Worm (Caenorhabditis elegans): Measurements from ENCODE around the gene rol-1.

rol-1 gene

DNA sequence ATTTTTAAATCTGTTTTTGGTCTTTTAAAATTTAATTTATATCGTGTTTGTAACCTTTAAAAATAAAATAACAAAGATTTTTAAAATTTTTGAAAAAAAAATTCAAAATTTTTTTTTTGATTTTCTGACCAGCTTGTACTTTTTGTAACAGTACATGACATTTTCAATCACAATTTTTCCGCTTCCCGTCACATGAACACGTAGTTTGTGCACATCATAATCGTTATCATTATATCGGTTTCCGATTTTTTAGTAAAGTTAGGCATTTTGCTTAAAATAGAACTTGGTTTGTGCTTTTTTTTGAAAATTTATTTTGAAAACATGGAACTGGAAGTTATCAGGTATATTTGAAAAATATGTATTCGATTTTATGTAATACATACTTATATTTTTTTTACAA is 14.4 kb downstream of the rol-1 start:
- TF ChIP-seq attf-6 (GFP tag; IDR thresholded peaks at IDR 0.05) (no peak), let-607 (tag; optimal IDR thresholded peaks at IDR 0.05) (no peak), nfya-1 (tag; optimal IDR thresholded peaks at IDR 0.05; ENCODE audit: borderline replicate concordance, insufficient read depth) (no peak), lin-54 (GFP tag; optimal IDR thresholded peaks at IDR 0.05) (no peak), xnd-1 (tag; optimal IDR thresholded peaks at IDR 0.05) (no peak), dpl-1 (GFP tag; optimal IDR thresholded peaks at IDR 0.05) (no peak), aptf-3 (GFP tag; IDR thresholded peaks at IDR 0.05) (no peak), Y67H2A.10 (GFP tag; conservative IDR thresholded peaks at IDR 0.05) (no peak), egl-44 (GFP tag; IDR thresholded peaks at IDR 0.05) (no peak), lin-35 (GFP tag; optimal IDR thresholded peaks at IDR 0.05) (no peak), let-526 (GFP tag; IDR thresholded peaks at IDR 0.05) (no peak), somi-1 (GFP tag; optimal IDR thresholded peaks at IDR 0.05) (no peak), tbp1 (GFP tag; optimal IDR thresholded peaks at IDR 0.05) (no peak)

DNA sequence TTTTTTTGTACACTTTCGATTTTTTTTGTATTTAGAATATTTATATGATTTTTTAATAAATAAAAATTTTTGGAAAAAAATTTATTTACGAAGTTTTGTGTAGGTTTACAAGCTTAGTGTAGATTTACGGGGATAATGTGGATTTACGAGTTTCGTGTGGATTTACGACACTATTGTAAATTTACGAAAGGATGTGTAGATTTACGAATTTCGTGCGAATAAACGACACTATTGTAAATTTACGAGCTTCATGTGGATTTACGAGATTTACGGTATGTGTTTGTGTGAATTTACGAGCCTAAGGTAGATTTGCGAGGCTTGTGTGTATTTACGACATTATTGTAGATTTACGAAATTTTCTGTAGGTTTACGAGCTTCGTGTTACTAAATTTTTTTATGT is 16.8 kb downstream of the rol-1 start:
- no peak for TF ChIP-seq xnd-1 (tag; optimal IDR thresholded peaks at IDR 0.05)
- TF ChIP-seq T07F8.4 (tag; optimal IDR thresholded peaks at IDR 0.05) = no peak
- TF ChIP-seq ztf-22 (GFP tag; optimal IDR thresholded peaks at IDR 0.05) = no peak
- no peak for TF ChIP-seq F33H1.4 (GFP tag; IDR thresholded peaks at IDR 0.05)
- no peak for TF ChIP-seq aptf-3 (GFP tag; IDR thresholded peaks at IDR 0.05)
- TF ChIP-seq rcor-1 (GFP tag; IDR thresholded peaks at IDR 0.05) = no peak
- TF ChIP-seq snpc-1.1 (tag; optimal IDR thresholded peaks at IDR 0.05; ENCODE audit: insufficient read depth) = no peak
- TF ChIP-seq nhr-120 (GFP tag; IDR thresholded peaks at IDR 0.05) = no peak
- no peak for TF ChIP-seq hsf-1 (GFP tag; IDR thresholded peaks at IDR 0.05)
- TF ChIP-seq F49E8.2 (tag; optimal IDR thresholded peaks at IDR 0.05; ENCODE audit: insufficient read depth) = no peak
- no peak for TF ChIP-seq lin-40 (tag; optimal IDR thresholded peaks at IDR 0.05)

DNA sequence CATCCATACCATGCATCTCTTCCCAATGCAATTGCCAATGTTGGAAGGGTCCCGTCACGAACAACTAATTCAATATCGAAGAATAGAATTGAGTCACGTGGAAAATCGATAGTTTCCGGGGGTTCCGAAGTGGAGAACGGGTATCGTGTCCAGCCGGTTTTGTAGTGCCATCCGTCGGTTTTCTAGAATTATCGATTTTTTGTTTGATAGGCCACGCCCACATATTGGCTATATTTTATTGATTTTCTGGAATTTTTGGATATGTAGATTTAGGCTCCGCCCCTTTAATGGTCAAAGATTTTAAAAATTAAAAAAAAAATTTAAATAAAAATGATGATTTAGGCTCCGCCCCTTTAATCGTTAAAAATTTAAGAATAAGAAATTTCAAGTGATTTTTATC is 26.8 kb downstream of the rol-1 start:
- no peak for TF ChIP-seq F57A8.1 (GFP tag; optimal IDR thresholded peaks at IDR 0.05)
- no peak for TF ChIP-seq ztf-3 (GFP tag; optimal IDR thresholded peaks at IDR 0.05)
- no peak for TF ChIP-seq rcor-1 (GFP tag; IDR thresholded peaks at IDR 0.05)
- TF ChIP-seq lin-35 (GFP tag; optimal IDR thresholded peaks at IDR 0.05) = no peak
- TF ChIP-seq F55B11.4 (tag; optimal IDR thresholded peaks at IDR 0.05; ENCODE audit: borderline replicate concordance, insufficient read depth) = no peak
- no peak for TF ChIP-seq hrde-1 (tag; optimal IDR thresholded peaks at IDR 0.05; ENCODE audit: borderline replicate concordance)
- TF ChIP-seq athp-1 (tag; optimal IDR thresholded peaks at IDR 0.05) = no peak
- no peak for TF ChIP-seq cebp-2 (GFP tag; IDR thresholded peaks at IDR 0.05)
- no peak for TF ChIP-seq F22D6.2 (tag; optimal IDR thresholded peaks at IDR 0.05)
- TF ChIP-seq hlh-12 (tag; optimal IDR thresholded peaks at IDR 0.05) = no peak
- no peak for TF ChIP-seq tbp1 (GFP tag; optimal IDR thresholded peaks at IDR 0.05)
- no peak for TF ChIP-seq bed-2 (GFP tag; IDR thresholded peaks at IDR 0.05)
- no peak for TF ChIP-seq ccch-3 (GFP tag; optimal IDR thresholded peaks at IDR 0.05)

DNA sequence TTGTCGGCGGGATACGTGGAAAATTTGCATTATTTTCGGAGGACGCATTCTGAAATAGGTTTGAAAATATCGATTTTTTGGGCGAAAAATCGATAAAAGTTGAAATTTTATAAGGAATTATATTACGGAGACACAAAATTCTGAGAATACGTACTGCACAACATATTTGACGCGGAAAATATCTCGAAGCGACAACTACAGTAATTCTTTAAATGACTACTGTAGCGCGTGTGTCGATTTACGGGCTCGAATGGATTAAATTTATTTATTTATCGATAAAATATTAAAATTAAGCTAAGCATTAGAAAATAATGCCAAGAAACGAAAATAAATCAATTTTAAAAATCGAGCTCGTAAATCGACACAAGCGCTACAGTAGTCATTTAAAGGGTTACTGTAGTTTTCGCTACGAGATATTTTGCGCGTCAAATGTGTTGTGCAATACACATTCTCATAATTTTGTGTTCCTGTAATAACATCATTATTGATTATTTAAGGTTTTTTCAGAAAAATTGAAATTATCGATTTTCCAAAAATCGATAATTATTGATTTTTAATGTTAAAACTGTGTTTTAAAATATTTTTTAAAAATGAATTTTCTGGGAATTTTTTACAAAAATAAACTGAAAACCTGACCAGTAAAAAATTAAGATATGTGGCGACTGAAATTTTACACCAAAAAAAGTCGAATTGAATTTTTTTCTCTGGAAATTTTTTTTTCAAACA is 27.7 kb downstream of the rol-1 start, which contains the start of gene polg-1:
Gene polg-1 (minus strand): TSS at position 51 of the 726 bp plus-strand sequence.
- peak; percentile 46 for TF ChIP-seq lsl-1 (GFP tag; optimal IDR thresholded peaks at IDR 0.05)
- TF ChIP-seq Y67H2A.10 (GFP tag; conservative IDR thresholded peaks at IDR 0.05) = no peak
- TF ChIP-seq Y56A3A.18 (GFP tag; IDR thresholded peaks at IDR 0.05) = no peak
- TF ChIP-seq egl-18 (GFP tag; IDR thresholded peaks at IDR 0.05) = no peak
